Worm (Caenorhabditis elegans) whole organism, late embryonic: ENCODE results near the gene cfz-2.

Source experiments
- ama-1 ChIP-seq: fragments of 150-350 bp; optimal IDR thresholded peaks from 2 replicates; lab custom pipeline; 2014
- ceh-6 ChIP-seq: fragments of 200-800 bp; sonication (Bioruptor generic); optimal IDR thresholded peaks from 2 replicates; lab custom pipeline; 2018; ENCODE audit warnings: mild to moderate bottlenecking, missing genetic modification characterization, missing compliant biosample characterization
- pqm-1 ChIP-seq: sonication (generic microtip); optimal IDR thresholded peaks from 2 replicates; lab custom pipeline; 2016; ENCODE audit warnings: missing genetic modification characterization, missing compliant biosample characterization
- zip-5 ChIP-seq: sonication (generic microtip); optimal IDR thresholded peaks from 2 replicates; lab custom pipeline; 2016; ENCODE audit warnings: missing genetic modification characterization, missing compliant biosample characterization

- no peak for TF ChIP-seq ceh-6
- TF ChIP-seq pqm-1 (tag; lab: Kevin White, UChicago): no peak
- no peak for TF ChIP-seq ama-1 (lab: Kevin White, UChicago)
- TF ChIP-seq zip-5 (tag; lab: Kevin White, UChicago): no peak
Observed at ce11 chrV:3426076-3426475, 18.6 kb downstream of the cfz-2 start, which contains the start of gene srab-22.
